ENCODE assay signal across 1 fruit fly cellular context in genomic region chr3L:4363887-4364794, dm6.
TF ChIP-seq lines count a peak whose summit lies in the region.

TSS of gene Cip4 (minus strand) at chr3L:4364102.
TSS of gene mRpS6 (plus strand) at chr3L:4364550.

TF ChIP-seq in whole organism, embryonic, 481 proteins besides CTCF, POLR2A, EP300 and RAD21 (continued from another document and continues in another):
- no peak for TF ChIP-seq prd (optimal IDR thresholded peaks at IDR 0.05; lab: Kevin White, UChicago)
- peak; percentile 76 for TF ChIP-seq prd (GFP tag; IDR thresholded peaks at IDR 0.05; lab: Robert Waterston, UW)
- TF ChIP-seq oc (tag; optimal IDR thresholded peaks at IDR 0.05; lab: Kevin White, UChicago), result peak; percentile 59
- peak; percentile 96 for TF ChIP-seq slbo (GFP tag; IDR thresholded peaks at IDR 0.05; lab: Robert Waterston, UW)
- no peak for TF ChIP-seq gt (GFP tag; IDR thresholded peaks at IDR 0.05; lab: Robert Waterston, UW)
- peak; percentile 87 for TF ChIP-seq CG5953 (GFP tag; IDR thresholded peaks at IDR 0.05; lab: Robert Waterston, UW)
- peak; percentile 68 for TF ChIP-seq CG30020 (tag; optimal IDR thresholded peaks at IDR 0.05; lab: Kevin White, UChicago)
- no peak for TF ChIP-seq CG8359 (GFP tag; optimal IDR thresholded peaks at IDR 0.05; lab: Kevin White, UChicago; ENCODE audit: borderline replicate concordance)
- TF ChIP-seq Bdp1 (GFP tag; optimal IDR thresholded peaks at IDR 0.05; lab: Kevin White, UChicago), result peak; percentile 38
- TF ChIP-seq CG17829 (tag; optimal IDR thresholded peaks at IDR 0.05; lab: Kevin White, UChicago), result peak; percentile 80
- peak; percentile 35 for TF ChIP-seq Nf-YC (tag; optimal IDR thresholded peaks at IDR 0.05; lab: Kevin White, UChicago)
- TF ChIP-seq phol (tag; optimal IDR thresholded peaks at IDR 0.05; lab: Kevin White, UChicago), result peak; percentile 33
- no peak for TF ChIP-seq toy (GFP tag; IDR thresholded peaks at IDR 0.05; lab: Robert Waterston, UW)
- TF ChIP-seq CG9876 (GFP tag; optimal IDR thresholded peaks at IDR 0.05; lab: Kevin White, UChicago), result no peak
- TF ChIP-seq cato (GFP tag; optimal IDR thresholded peaks at IDR 0.05; lab: Kevin White, UChicago; ENCODE audit: borderline replicate concordance), result peak; percentile 35
- no peak for TF ChIP-seq zen2 (GFP tag; IDR thresholded peaks at IDR 0.05; lab: Robert Waterston, UW; ENCODE audit: partially characterized antibody)
- TF ChIP-seq onecut (GFP tag; IDR thresholded peaks at IDR 0.05; lab: Robert Waterston, UW), result peak; percentile 41; the same call in 1 of the 2 replicates
- peak; percentile 67 for TF ChIP-seq CG1024 (GFP tag; IDR thresholded peaks at IDR 0.05; lab: Robert Waterston, UW)
- no peak for TF ChIP-seq CkIIα-i1 (GFP tag; IDR thresholded peaks at IDR 0.05; lab: Robert Waterston, UW)
- peak; percentile 52 for TF ChIP-seq CG18011 (GFP tag; optimal IDR thresholded peaks at IDR 0.05; lab: Kevin White, UChicago)
- TF ChIP-seq HLH4C (GFP tag; IDR thresholded peaks at IDR 0.05; lab: Robert Waterston, UW; ENCODE audit: partially characterized antibody), result peak; percentile 39; the same call in 1 of the 3 replicates
- TF ChIP-seq Lim3 (GFP tag; IDR thresholded peaks at IDR 0.05; lab: Robert Waterston, UW), result 0 out of 2 replicates have a peak, but pooled peaks have one; percentile 32
- no peak for TF ChIP-seq nerfin-1 (tag; optimal IDR thresholded peaks at IDR 0.05; lab: Kevin White, UChicago)
- no peak for TF ChIP-seq HmgD (GFP tag; optimal IDR thresholded peaks at IDR 0.05; lab: Kevin White, UChicago)
- peak; percentile 89 for TF ChIP-seq row (GFP tag; IDR thresholded peaks at IDR 0.05; lab: Robert Waterston, UW)
- TF ChIP-seq CG15073 (GFP tag; optimal IDR thresholded peaks at IDR 0.05; lab: Kevin White, UChicago), result peak; percentile 49
- peak; percentile 72 for TF ChIP-seq CG2712 (tag; optimal IDR thresholded peaks at IDR 0.05; lab: Kevin White, UChicago)
- no peak for TF ChIP-seq Scr (GFP tag; IDR thresholded peaks at IDR 0.05; lab: Robert Waterston, UW; ENCODE audit: partially characterized antibody)
- TF ChIP-seq eve (GFP tag; optimal IDR thresholded peaks at IDR 0.05; lab: Kevin White, UChicago), result no peak
- TF ChIP-seq Taf1 (GFP tag; IDR thresholded peaks at IDR 0.05; lab: Robert Waterston, UW), result peak; percentile 63
- no peak for TF ChIP-seq tin (GFP tag; optimal IDR thresholded peaks at IDR 0.05; lab: Kevin White, UChicago)
- TF ChIP-seq NC2β (GFP tag; optimal IDR thresholded peaks at IDR 0.05; lab: Kevin White, UChicago), result peak; percentile 12
- no peak for TF ChIP-seq mirr (GFP tag; optimal IDR thresholded peaks at IDR 0.05; lab: Kevin White, UChicago)
- TF ChIP-seq CG34422 (GFP tag; IDR thresholded peaks at IDR 0.05; lab: Robert Waterston, UW), result peak; percentile 66
- no peak for TF ChIP-seq jumu (GFP tag; optimal IDR thresholded peaks at IDR 0.05; lab: Kevin White, UChicago)
- peak; percentile 65 for TF ChIP-seq Drgx (GFP tag; IDR thresholded peaks at IDR 0.05; lab: Robert Waterston, UW)
- TF ChIP-seq Jarid2 (GFP tag; optimal IDR thresholded peaks at IDR 0.05; lab: Kevin White, UChicago), result peak; percentile 90
- TF ChIP-seq CG11695 (GFP tag; IDR thresholded peaks at IDR 0.05; lab: Robert Waterston, UW), result peak; percentile 79
- peak; percentile 90 for TF ChIP-seq Xbp1 (GFP tag; optimal IDR thresholded peaks at IDR 0.05; lab: Kevin White, UChicago)
- TF ChIP-seq knrl (GFP tag; IDR thresholded peaks at IDR 0.05; lab: Robert Waterston, UW; ENCODE audit: partially characterized antibody), result no peak
- peak; percentile 40; the same call in 2 of the 4 replicates for TF ChIP-seq Gug (GFP tag; IDR thresholded peaks at IDR 0.05; lab: Robert Waterston, UW)
- peak; percentile 90 for TF ChIP-seq ci (GFP tag; IDR thresholded peaks at IDR 0.05; lab: Robert Waterston, UW)
- no peak for TF ChIP-seq sc (optimal IDR thresholded peaks at IDR 0.05; lab: Kevin White, UChicago)
- peak; percentile 69 for TF ChIP-seq sc (GFP tag; optimal IDR thresholded peaks at IDR 0.05; lab: Kevin White, UChicago)
- TF ChIP-seq dpn (GFP tag; optimal IDR thresholded peaks at IDR 0.05; lab: Kevin White, UChicago), result peak in 1 of 2 experiments; percentile 87
- TF ChIP-seq CG8924 (tag; optimal IDR thresholded peaks at IDR 0.05; lab: Kevin White, UChicago), result peak; percentile 90
- no peak for TF ChIP-seq Fer2 (tag; optimal IDR thresholded peaks at IDR 0.05; lab: Kevin White, UChicago)
- TF ChIP-seq E2f2 (GFP tag; IDR thresholded peaks at IDR 0.05; lab: Robert Waterston, UW), result peak; percentile 62; the same call in 1 of the 2 replicates
- peak; percentile 70; the same call in 1 of the 2 replicates for TF ChIP-seq HLH3B (GFP tag; IDR thresholded peaks at IDR 0.05; lab: Robert Waterston, UW)
- TF ChIP-seq sob (GFP tag; IDR thresholded peaks at IDR 0.05; lab: Robert Waterston, UW), result peak; percentile 78
- TF ChIP-seq hth (optimal IDR thresholded peaks at IDR 0.05; lab: Kevin White, UChicago), result no peak
- no peak for TF ChIP-seq CG8089 (GFP tag; optimal IDR thresholded peaks at IDR 0.05; lab: Kevin White, UChicago)
- TF ChIP-seq abd-A (tag; optimal IDR thresholded peaks at IDR 0.05; lab: Kevin White, UChicago), result peak; percentile 34
- TF ChIP-seq Fer1 (GFP tag; optimal IDR thresholded peaks at IDR 0.05; lab: Kevin White, UChicago), result no peak
- no peak for TF ChIP-seq crc (GFP tag; optimal IDR thresholded peaks at IDR 0.05; lab: Kevin White, UChicago)
- peak; percentile 52 for TF ChIP-seq CG8281 (tag; optimal IDR thresholded peaks at IDR 0.05; lab: Kevin White, UChicago)
- peak; percentile 69 for TF ChIP-seq cg (GFP tag; optimal IDR thresholded peaks at IDR 0.05; lab: Kevin White, UChicago)
- TF ChIP-seq dmrt99B (tag; optimal IDR thresholded peaks at IDR 0.05; lab: Kevin White, UChicago), result peak; percentile 70
- TF ChIP-seq CG16813 (GFP tag; IDR thresholded peaks at IDR 0.05; lab: Robert Waterston, UW; ENCODE audit: partially characterized antibody), result no peak
- TF ChIP-seq NFAT (GFP tag; IDR thresholded peaks at IDR 0.05; lab: Robert Waterston, UW), result peak; percentile 57; the same call in 1 of the 2 replicates
- TF ChIP-seq CG4730 (GFP tag; IDR thresholded peaks at IDR 0.05; lab: Robert Waterston, UW), result peak; percentile 62
- TF ChIP-seq CG8478 (optimal IDR thresholded peaks at IDR 0.05; lab: Kevin White, UChicago), result no peak
- TF ChIP-seq tll (GFP tag; optimal IDR thresholded peaks at IDR 0.05; lab: Kevin White, UChicago), result no peak
- TF ChIP-seq Pdp1 (GFP tag; optimal IDR thresholded peaks at IDR 0.05; lab: Kevin White, UChicago), result peak; percentile 54 to 92
- TF ChIP-seq run (tag; optimal IDR thresholded peaks at IDR 0.05; lab: Kevin White, UChicago), result peak; percentile 41
- peak; percentile 84 for TF ChIP-seq CG10209 (GFP tag; optimal IDR thresholded peaks at IDR 0.05; lab: Kevin White, UChicago)
- peak; percentile 75 for TF ChIP-seq dmrt11E (tag; optimal IDR thresholded peaks at IDR 0.05; lab: Kevin White, UChicago)
- no peak for TF ChIP-seq ab (GFP tag; optimal IDR thresholded peaks at IDR 0.05; lab: Kevin White, UChicago)
- peak; percentile 79 for TF ChIP-seq CG17359 (tag; optimal IDR thresholded peaks at IDR 0.05; lab: Kevin White, UChicago)
- peak; percentile 47 for TF ChIP-seq bcd (GFP tag; optimal IDR thresholded peaks at IDR 0.05; lab: Kevin White, UChicago)
- no peak for TF ChIP-seq schlank (tag; optimal IDR thresholded peaks at IDR 0.05; lab: Kevin White, UChicago)
- peak; percentile 86 for TF ChIP-seq Atf6 (GFP tag; IDR thresholded peaks at IDR 0.05; lab: Robert Waterston, UW)
- no peak for TF ChIP-seq CG12071 (GFP tag; optimal IDR thresholded peaks at IDR 0.05; lab: Kevin White, UChicago)
- peak; percentile 66 for TF ChIP-seq slou (GFP tag; optimal IDR thresholded peaks at IDR 0.05; lab: Kevin White, UChicago)
- TF ChIP-seq CG31388 (GFP tag; optimal IDR thresholded peaks at IDR 0.05; lab: Kevin White, UChicago), result no peak
- TF ChIP-seq az2 (GFP tag; optimal IDR thresholded peaks at IDR 0.05; lab: Kevin White, UChicago), result peak; percentile 86
- TF ChIP-seq ara (GFP tag; IDR thresholded peaks at IDR 0.05; lab: Robert Waterston, UW), result peak; percentile 48; the same call in 1 of the 2 replicates
- TF ChIP-seq CG11560 (tag; IDR thresholded peaks at IDR 0.05; lab: Robert Waterston, UW), result 0 out of 3 replicates have a peak, but pooled peaks have one; percentile 42
- TF ChIP-seq Sox100B (GFP tag; optimal IDR thresholded peaks at IDR 0.05; lab: Kevin White, UChicago), result peak; percentile 27
- TF ChIP-seq cas (GFP tag; IDR thresholded peaks at IDR 0.05; lab: Robert Waterston, UW), result peak; percentile 64; the same call in 1 of the 2 replicates
- TF ChIP-seq CG6813 (GFP tag; optimal IDR thresholded peaks at IDR 0.05; lab: Kevin White, UChicago), result no peak
- no peak for TF ChIP-seq maf-S (GFP tag; optimal IDR thresholded peaks at IDR 0.05; lab: Kevin White, UChicago)
- peak; percentile 3 for TF ChIP-seq Sry-δ (GFP tag; optimal IDR thresholded peaks at IDR 0.05; lab: Kevin White, UChicago)
- TF ChIP-seq Lpt (GFP tag; optimal IDR thresholded peaks at IDR 0.05; lab: Kevin White, UChicago), result no peak
- TF ChIP-seq CG7372 (GFP tag; IDR thresholded peaks at IDR 0.05; lab: Robert Waterston, UW), result peak; percentile 67
- TF ChIP-seq HmgZ (tag; optimal IDR thresholded peaks at IDR 0.05; lab: Kevin White, UChicago), result peak; percentile 53
- peak; percentile 49; the same call in 1 of the 2 replicates for TF ChIP-seq amos (GFP tag; IDR thresholded peaks at IDR 0.05; lab: Robert Waterston, UW; ENCODE audit: partially characterized antibody)
- TF ChIP-seq CG18599 (GFP tag; optimal IDR thresholded peaks at IDR 0.05; lab: Kevin White, UChicago), result peak; percentile 37
- TF ChIP-seq CG11504 (tag; optimal IDR thresholded peaks at IDR 0.05; lab: Kevin White, UChicago), result no peak
- TF ChIP-seq Hey (tag; optimal IDR thresholded peaks at IDR 0.05; lab: Kevin White, UChicago), result no peak
- TF ChIP-seq CG9727 (GFP tag; optimal IDR thresholded peaks at IDR 0.05; lab: Kevin White, UChicago), result peak; percentile 87
- peak; percentile 66 for TF ChIP-seq CG12104 (GFP tag; optimal IDR thresholded peaks at IDR 0.05; lab: Kevin White, UChicago)
- TF ChIP-seq mld (GFP tag; IDR thresholded peaks at IDR 0.05; lab: Robert Waterston, UW; ENCODE audit: partially characterized antibody), result 0 out of 3 replicates have a peak, but pooled peaks have one; percentile 47
- TF ChIP-seq Opbp (GFP tag; IDR thresholded peaks at IDR 0.05; lab: Robert Waterston, UW; ENCODE audit: partially characterized antibody), result peak; percentile 12; the same call in 1 of the 3 replicates
- TF ChIP-seq CG12659 (GFP tag; optimal IDR thresholded peaks at IDR 0.05; lab: Kevin White, UChicago), result peak; percentile 89
- TF ChIP-seq CG1792 (GFP tag; optimal IDR thresholded peaks at IDR 0.05; lab: Kevin White, UChicago), result no peak
- TF ChIP-seq Max (GFP tag; optimal IDR thresholded peaks at IDR 0.05; lab: Kevin White, UChicago), result no peak
- TF ChIP-seq CG9817 (tag; optimal IDR thresholded peaks at IDR 0.05; lab: Kevin White, UChicago), result peak; percentile 86
- TF ChIP-seq fd3F (GFP tag; optimal IDR thresholded peaks at IDR 0.05; lab: Kevin White, UChicago), result peak; percentile 81
- TF ChIP-seq Ets97D (GFP tag; optimal IDR thresholded peaks at IDR 0.05; lab: Kevin White, UChicago), result peak; percentile 36
- TF ChIP-seq NC2α (GFP tag; optimal IDR thresholded peaks at IDR 0.05; lab: Kevin White, UChicago), result no peak
- peak; percentile 0 for TF ChIP-seq tx (GFP tag; optimal IDR thresholded peaks at IDR 0.05; lab: Kevin White, UChicago)
- no peak; the same call in 1 of the 2 replicates for TF ChIP-seq Ravus (GFP tag; IDR thresholded peaks at IDR 0.05; lab: Robert Waterston, UW)
- TF ChIP-seq CG6791 (GFP tag; IDR thresholded peaks at IDR 0.05; lab: Robert Waterston, UW; ENCODE audit: partially characterized antibody), result peak; percentile 46; the same call in 2 of the 3 replicates
- peak; percentile 43 for TF ChIP-seq pum (GFP tag; optimal IDR thresholded peaks at IDR 0.05; lab: Kevin White, UChicago)
- TF ChIP-seq CG10543 (GFP tag; optimal IDR thresholded peaks at IDR 0.05; lab: Kevin White, UChicago), result peak; percentile 85
- TF ChIP-seq Dip3 (GFP tag; optimal IDR thresholded peaks at IDR 0.05; lab: Kevin White, UChicago), result peak; percentile 62
- no peak for TF ChIP-seq CG17186 (GFP tag; optimal IDR thresholded peaks at IDR 0.05; lab: Kevin White, UChicago)
- TF ChIP-seq CG6175 (GFP tag; IDR thresholded peaks at IDR 0.05; lab: Robert Waterston, UW), result no peak
- TF ChIP-seq Dbx (GFP tag; IDR thresholded peaks at IDR 0.05; lab: Robert Waterston, UW), result peak; percentile 62; the same call in 1 of the 3 replicates
- TF ChIP-seq Hr3 (GFP tag; optimal IDR thresholded peaks at IDR 0.05; lab: Kevin White, UChicago), result peak; percentile 95
- peak; percentile 74 for TF ChIP-seq Xrp1 (GFP tag; IDR thresholded peaks at IDR 0.05; lab: Robert Waterston, UW)
- TF ChIP-seq lov (optimal IDR thresholded peaks at IDR 0.05; lab: Kevin White, UChicago), result no peak
- TF ChIP-seq lov (GFP tag; IDR thresholded peaks at IDR 0.05; lab: Robert Waterston, UW), result peak; percentile 65; the same call in 2 of the 3 replicates
- TF ChIP-seq Sry-β (GFP tag; optimal IDR thresholded peaks at IDR 0.05; lab: Kevin White, UChicago), result no peak
- peak; percentile 54 for TF ChIP-seq CG6654 (GFP tag; optimal IDR thresholded peaks at IDR 0.05; lab: Kevin White, UChicago)
- TF ChIP-seq da (GFP tag; optimal IDR thresholded peaks at IDR 0.05; lab: Kevin White, UChicago), result no peak
- peak; percentile 85 for TF ChIP-seq NfI (GFP tag; optimal IDR thresholded peaks at IDR 0.05; lab: Kevin White, UChicago)
- TF ChIP-seq CG11247 (GFP tag; IDR thresholded peaks at IDR 0.05; lab: Robert Waterston, UW), result peak; percentile 83
- peak; percentile 73 for TF ChIP-seq CG32767 (GFP tag; IDR thresholded peaks at IDR 0.05; lab: Robert Waterston, UW)
- TF ChIP-seq CG7928 (GFP tag; optimal IDR thresholded peaks at IDR 0.05; lab: Kevin White, UChicago), result no peak
- TF ChIP-seq fd64A (GFP tag; optimal IDR thresholded peaks at IDR 0.05; lab: Kevin White, UChicago), result no peak
- peak; percentile 68 for TF ChIP-seq ewg (GFP tag; optimal IDR thresholded peaks at IDR 0.05; lab: Kevin White, UChicago)
- peak; percentile 46 for TF ChIP-seq Adf1 (GFP tag; IDR thresholded peaks at IDR 0.05; lab: Robert Waterston, UW)
- no peak for TF ChIP-seq CG10321 (GFP tag; IDR thresholded peaks at IDR 0.05; lab: Robert Waterston, UW)
- TF ChIP-seq sr (GFP tag; IDR thresholded peaks at IDR 0.05; lab: Robert Waterston, UW), result no peak
- TF ChIP-seq sug (tag; optimal IDR thresholded peaks at IDR 0.05; lab: Kevin White, UChicago), result peak; percentile 86
- no peak for TF ChIP-seq CG10979 (tag; optimal IDR thresholded peaks at IDR 0.05; lab: Kevin White, UChicago)
- TF ChIP-seq CG11398 (GFP tag; optimal IDR thresholded peaks at IDR 0.05; lab: Kevin White, UChicago), result no peak
- TF ChIP-seq ttk (GFP tag; IDR thresholded peaks at IDR 0.05; lab: Robert Waterston, UW), result peak; percentile 63
